Fruit fly (Drosophila melanogaster): ENCODE results near the gene lsn.

- TF ChIP-seq CG11696 (GFP tag; IDR thresholded peaks at IDR 0.05), result no peak
- no peak for TF ChIP-seq Fer3 (tag; optimal IDR thresholded peaks at IDR 0.05)
- no peak for TF ChIP-seq dmrt11E (tag; optimal IDR thresholded peaks at IDR 0.05)
Measured at dm6 chr3R:21867819-21868218, 2.9 kb downstream of the lsn start, which contains the start of the genes CG6569 and Cby.
